Worm (Caenorhabditis elegans): ENCODE data around the gene ceh-13.

ce11 chrIII:7548963-7549362 lies 6.5 kb upstream of the ceh-13 start:
- TF ChIP-seq cog-1 (tag; optimal IDR thresholded peaks at IDR 0.05): no peak
- TF ChIP-seq ref-1 (GFP tag; conservative IDR thresholded peaks at IDR 0.05): no peak
